Worm (Caenorhabditis elegans) whole organism, L4 larva: ENCODE data around the gene rhi-1.
A peak's percentile ranks its signal among the peaks of the same experiment; 100 is the strongest.

ENCODE experiments used
- D1046.2 ChIP-seq: fragments of 200-800 bp; sonication (Bioruptor generic); IDR thresholded peaks from 2 replicates; pipeline ENCODE4 v1.3.6; 2022; ENCODE audit warnings: missing genetic modification characterization, missing compliant biosample characterization
- F37D6.2 ChIP-seq: sonication (generic microtip); optimal IDR thresholded peaks from 2 replicates; lab custom pipeline; 2016; ENCODE audit warnings: mild to moderate bottlenecking, missing genetic modification characterization, missing compliant biosample characterization
- T20F7.1 ChIP-seq: fragments of 200-800 bp; sonication (Bioruptor generic); optimal IDR thresholded peaks from 2 replicates; lab custom pipeline; 2018; ENCODE audit warnings: mild to moderate bottlenecking, missing genetic modification characterization, missing compliant biosample characterization
- Y48G9A.11 ChIP-seq: fragments of 200-800 bp; sonication (Bioruptor generic); IDR thresholded peaks from 2 replicates; pipeline ENCODE4 v1.3.6; 2022; ENCODE audit warnings: missing genetic modification reagents, missing genetic modification characterization, missing compliant biosample characterization
- aha-1 ChIP-seq: fragments of 150-350 bp; peaks from one replicate; lab custom pipeline; 2014; ENCODE audit warnings: missing biosample characterization, missing genetic modification characterization
- ama-1 ChIP-seq: fragments of 150-350 bp; optimal IDR thresholded peaks from 2 replicates; lab custom pipeline; 2014; ENCODE audit warnings: inconsistent platforms, mixed read lengths
- ceh-44 ChIP-seq: fragments of 200-800 bp; sonication (Bioruptor generic); IDR thresholded peaks from 2 replicates; pipeline ENCODE4 v1.3.6; 2022; ENCODE audit warnings: missing genetic modification reagents, missing genetic modification characterization, missing compliant biosample characterization
- ceh-62 ChIP-seq: sonication (generic microtip); optimal IDR thresholded peaks from 2 replicates; lab custom pipeline; 2017; ENCODE audit warnings: missing biosample characterization, missing genetic modification characterization
- ceh-82 ChIP-seq: sonication (generic microtip); optimal IDR thresholded peaks from 2 replicates; lab custom pipeline; 2017; ENCODE audit warnings: missing biosample characterization, missing genetic modification characterization
- daf-19 ChIP-seq: fragments of 200-800 bp; sonication (Bioruptor generic); conservative IDR thresholded peaks from 2 replicates; pipeline ENCODE4 v1.3.6; 2022; ENCODE audit warnings: missing genetic modification characterization, missing compliant biosample characterization
- daf-8 ChIP-seq: fragments of 200-800 bp; sonication (Bioruptor generic); IDR thresholded peaks from 2 replicates; pipeline ENCODE4 v1.3.6; 2022; ENCODE audit warnings: missing genetic modification characterization, missing compliant biosample characterization
- dmd-6 ChIP-seq: fragments of 200-800 bp; sonication (Bioruptor generic); IDR thresholded peaks from 2 replicates; pipeline ENCODE4 v1.3.6; 2022; ENCODE audit warnings: missing genetic modification reagents, missing genetic modification characterization, missing compliant biosample characterization
- dmd-9 ChIP-seq: fragments of 200-800 bp; sonication (Bioruptor generic); IDR thresholded peaks from 2 replicates; pipeline ENCODE4 v1.3.6; 2022; ENCODE audit warnings: missing genetic modification reagents, missing genetic modification characterization, missing compliant biosample characterization
- dpl-1 ChIP-seq: fragments of 150-350 bp; optimal IDR thresholded peaks from 2 replicates; lab custom pipeline; 2014; ENCODE audit warnings: missing biosample characterization, missing genetic modification reagents, missing genetic modification characterization
- dve-1 ChIP-seq: sonication (generic microtip); optimal IDR thresholded peaks from 2 replicates; lab custom pipeline; 2017; ENCODE audit warnings: antibody characterized with exemption, mild to moderate bottlenecking, missing genetic modification characterization, missing compliant biosample characterization; ENCODE audit not compliant: insufficient read depth
- fkh-10 ChIP-seq: fragments of 150-350 bp; optimal IDR thresholded peaks from 2 replicates; lab custom pipeline; 2014; ENCODE audit warnings: missing biosample characterization, missing genetic modification reagents, missing genetic modification characterization
- gei-8 ChIP-seq: fragments of 200-800 bp; sonication (Bioruptor generic); optimal IDR thresholded peaks from 2 replicates; lab custom pipeline; 2018; ENCODE audit warnings: mild to moderate bottlenecking, missing genetic modification characterization, missing compliant biosample characterization
- hlh-30 ChIP-seq: sonication (generic microtip); optimal IDR thresholded peaks from 2 replicates; lab custom pipeline; 2017; ENCODE audit warnings: antibody characterized with exemption, mild to moderate bottlenecking, missing genetic modification characterization, missing compliant biosample characterization; ENCODE audit not compliant: insufficient read depth
- lim-7 ChIP-seq: fragments of 200-800 bp; sonication (Bioruptor generic); IDR thresholded peaks from 2 replicates; pipeline ENCODE4 v1.3.6; 2022; ENCODE audit warnings: missing genetic modification characterization, missing compliant biosample characterization
- lin-15B ChIP-seq: fragments of 150-350 bp; sonication (generic microtip); optimal IDR thresholded peaks from 3 replicates; lab custom pipeline; 2014; ENCODE audit warnings: missing biosample characterization, missing genetic modification characterization
- lin-29 ChIP-seq: fragments of 200-800 bp; sonication (Bioruptor generic); IDR thresholded peaks from 2 replicates; pipeline ENCODE4 v1.3.6; 2022; ENCODE audit warnings: missing genetic modification reagents, missing genetic modification characterization, missing compliant biosample characterization
- lir-3 ChIP-seq: sonication (generic microtip); optimal IDR thresholded peaks from 2 replicates; lab custom pipeline; 2016; ENCODE audit warnings: mild to moderate bottlenecking, missing genetic modification characterization, missing compliant biosample characterization
- madf-5 ChIP-seq, 2 experiments: fragments of 200-800 bp; sonication (Bioruptor generic); IDR thresholded peaks; 2 replicates each; pipeline ENCODE4 v1.3.6; 2022; ENCODE audit warnings: missing compliant biosample characterization in 2 of 2, missing genetic modification characterization in 2 of 2
- madf-9 ChIP-seq: fragments of 200-800 bp; sonication (Bioruptor generic); conservative IDR thresholded peaks from 2 replicates; pipeline ENCODE4 v1.3.6; 2022; ENCODE audit warnings: missing genetic modification reagents, missing genetic modification characterization, missing compliant biosample characterization
- mdl-1 ChIP-seq, 2 experiments: fragments of 150-350 bp in 1 of 2; sonication (generic microtip) in 1 of 2; optimal IDR thresholded peaks; 2 replicates each; lab custom pipeline; 2014 to 2017; ENCODE audit warnings: missing biosample characterization in 2 of 2, missing genetic modification characterization in 2 of 2
- mdt-29 ChIP-seq: fragments of 200-800 bp; sonication (Bioruptor generic); IDR thresholded peaks from 2 replicates; pipeline ENCODE4 v1.3.6; 2022; ENCODE audit warnings: missing genetic modification reagents, missing genetic modification characterization, missing compliant biosample characterization
- mes-2 ChIP-seq: sonication (generic microtip); optimal IDR thresholded peaks from 2 replicates; lab custom pipeline; 2016; ENCODE audit warnings: missing genotype, mild to moderate bottlenecking, missing genetic modification characterization, missing compliant biosample characterization; ENCODE audit not compliant: poor library complexity, severe bottlenecking
- mxl-3 ChIP-seq: fragments of 200-800 bp; sonication (Bioruptor generic); optimal IDR thresholded peaks from 2 replicates; lab custom pipeline; 2018; ENCODE audit warnings: mild to moderate bottlenecking, missing genetic modification characterization, missing compliant biosample characterization
- nhr-10 ChIP-seq: fragments of 150-350 bp; optimal IDR thresholded peaks from 2 replicates; lab custom pipeline; 2014; ENCODE audit warnings: missing biosample characterization, missing genetic modification characterization
- nhr-102 ChIP-seq: sonication (generic microtip); optimal IDR thresholded peaks from 2 replicates; lab custom pipeline; 2016; ENCODE audit warnings: mild to moderate bottlenecking, missing genetic modification characterization, moderate library complexity, missing compliant biosample characterization
- nhr-11 ChIP-seq: fragments of 150-350 bp; optimal IDR thresholded peaks from 2 replicates; lab custom pipeline; 2014; ENCODE audit warnings: missing biosample characterization, missing genetic modification characterization
- nhr-237 ChIP-seq: sonication (generic microtip); optimal IDR thresholded peaks from 2 replicates; lab custom pipeline; 2017; ENCODE audit warnings: missing biosample characterization, missing genetic modification characterization
- nhr-25 ChIP-seq: sonication (generic microtip); optimal IDR thresholded peaks from 2 replicates; lab custom pipeline; 2017; ENCODE audit warnings: missing genetic modification characterization, mild to moderate bottlenecking, missing compliant biosample characterization, antibody characterized with exemption, moderate library complexity, borderline replicate concordance; ENCODE audit not compliant: insufficient read depth
- nhr-76 ChIP-seq: fragments of 150-350 bp; optimal IDR thresholded peaks from 2 replicates; lab custom pipeline; 2014; ENCODE audit warnings: missing biosample characterization, missing genetic modification characterization
- pha-4 ChIP-seq, 2 experiments: fragments of 150-350 bp in 1 of 2; fragments of 200-800 bp in 1 of 2; sonication (Bioruptor generic) in 1 of 2; IDR thresholded peaks in 1 of 2; optimal IDR thresholded peaks in 1 of 2; 2 replicates each; pipeline versions ENCODE4 v1.3.6 to Lab custom; 2014 to 2022; ENCODE audit warnings: missing genetic modification characterization in 2 of 2, missing genetic modification reagents in 2 of 2, missing biosample characterization in 1 of 2, missing compliant biosample characterization in 1 of 2
- rbr-2 ChIP-seq: sonication (generic microtip); optimal IDR thresholded peaks from 2 replicates; lab custom pipeline; 2016; ENCODE audit warnings: missing genotype, missing genetic modification characterization, missing compliant biosample characterization
- set-16 ChIP-seq: fragments of 200-800 bp; sonication (Bioruptor generic); IDR thresholded peaks from 2 replicates; pipeline ENCODE4 v1.3.6; 2022; ENCODE audit warnings: missing genetic modification reagents, missing genetic modification characterization, missing compliant biosample characterization
- snpc-1.2 ChIP-seq: fragments of 200-800 bp; sonication (Bioruptor generic); IDR thresholded peaks from 2 replicates; pipeline ENCODE4 v1.3.6; 2022; ENCODE audit warnings: missing genetic modification reagents, missing genetic modification characterization, missing compliant biosample characterization
- spr-1 ChIP-seq: sonication (generic microtip); optimal IDR thresholded peaks from 2 replicates; lab custom pipeline; 2016; ENCODE audit warnings: mild to moderate bottlenecking, missing genetic modification characterization, missing compliant biosample characterization
- tag-97 ChIP-seq: fragments of 200-800 bp; sonication (Bioruptor generic); IDR thresholded peaks from 2 replicates; pipeline ENCODE4 v1.3.6; 2022; ENCODE audit warnings: missing genetic modification characterization, missing compliant biosample characterization
- tra-1 ChIP-seq: fragments of 200-800 bp; sonication (Bioruptor generic); IDR thresholded peaks from 2 replicates; pipeline ENCODE4 v1.3.6; 2022; ENCODE audit warnings: missing genetic modification reagents, missing genetic modification characterization, missing compliant biosample characterization
- unc-130 ChIP-seq: sonication (generic microtip); optimal IDR thresholded peaks from 2 replicates; lab custom pipeline; 2016; ENCODE audit warnings: missing genetic modification reagents, missing genetic modification characterization, missing compliant biosample characterization
- zfp-2 ChIP-seq: sonication (generic microtip); optimal IDR thresholded peaks from 2 replicates; lab custom pipeline; 2016; ENCODE audit warnings: mild to moderate bottlenecking, missing genetic modification characterization, missing compliant biosample characterization
- zfp-3 ChIP-seq: fragments of 200-800 bp; sonication (Bioruptor generic); conservative IDR thresholded peaks from 2 replicates; pipeline ENCODE4 v1.3.6; 2022; ENCODE audit warnings: missing genetic modification reagents, missing genetic modification characterization, missing compliant biosample characterization
- zip-11 ChIP-seq: fragments of 200-800 bp; sonication (Bioruptor generic); IDR thresholded peaks from 2 replicates; pipeline ENCODE4 v1.3.6; 2022; ENCODE audit warnings: missing genetic modification characterization, missing compliant biosample characterization

The rhi-1 gene

DNA sequence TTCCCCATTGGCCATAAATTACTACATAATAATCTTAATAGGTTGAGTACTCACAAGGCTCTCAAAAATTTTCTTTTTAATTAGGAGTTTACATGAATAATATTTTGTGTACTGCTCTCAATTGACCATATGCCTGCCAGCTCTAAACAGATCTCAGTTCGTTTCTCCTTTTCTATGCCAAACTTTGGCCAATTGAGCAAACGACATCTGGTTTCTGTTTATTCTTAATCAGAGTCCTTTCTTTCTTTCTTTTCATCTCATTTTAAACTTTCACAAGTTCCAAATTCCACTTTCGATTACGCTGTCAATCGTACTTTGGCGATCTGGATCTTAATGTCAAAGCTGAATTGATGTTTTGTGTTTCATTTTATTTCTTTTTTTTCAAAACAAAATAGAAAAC is 43.9 kb upstream of the rhi-1 start:
- no peak for TF ChIP-seq F37D6.2 (tag; lab: Kevin White, UChicago)
- TF ChIP-seq, all 104 proteins: peak for 0

DNA sequence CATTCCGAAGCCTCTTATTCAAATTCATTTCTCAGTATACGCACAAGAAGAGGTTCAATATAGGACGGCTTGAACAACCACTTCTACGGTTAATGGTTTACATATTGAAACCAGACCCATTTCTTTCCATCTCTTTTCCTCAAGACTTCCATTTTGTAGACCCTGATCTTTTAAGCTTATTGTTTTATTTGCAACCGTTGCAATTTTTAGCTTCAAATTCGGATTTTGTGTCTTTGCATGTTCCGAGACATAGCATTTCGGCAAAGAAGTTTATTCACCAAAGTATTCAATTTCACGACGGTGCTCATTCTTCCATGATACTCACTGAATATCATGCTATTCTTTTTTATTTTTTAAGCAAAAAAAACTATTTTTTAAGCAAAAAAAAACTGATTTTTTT is 42.1 kb upstream of the rhi-1 start, which contains the start of gene nmur-3:
Gene nmur-3, plus strand, starts transcription at position 301 of the 400 bp plus-strand sequence.
- TF ChIP-seq nhr-25 (tag; lab: Kevin White, UChicago), result no peak
- TF ChIP-seq aha-1 (tag; lab: Kevin White, UChicago), result peak; percentile 31
- TF ChIP-seq, all 104 proteins: peak for 1

DNA sequence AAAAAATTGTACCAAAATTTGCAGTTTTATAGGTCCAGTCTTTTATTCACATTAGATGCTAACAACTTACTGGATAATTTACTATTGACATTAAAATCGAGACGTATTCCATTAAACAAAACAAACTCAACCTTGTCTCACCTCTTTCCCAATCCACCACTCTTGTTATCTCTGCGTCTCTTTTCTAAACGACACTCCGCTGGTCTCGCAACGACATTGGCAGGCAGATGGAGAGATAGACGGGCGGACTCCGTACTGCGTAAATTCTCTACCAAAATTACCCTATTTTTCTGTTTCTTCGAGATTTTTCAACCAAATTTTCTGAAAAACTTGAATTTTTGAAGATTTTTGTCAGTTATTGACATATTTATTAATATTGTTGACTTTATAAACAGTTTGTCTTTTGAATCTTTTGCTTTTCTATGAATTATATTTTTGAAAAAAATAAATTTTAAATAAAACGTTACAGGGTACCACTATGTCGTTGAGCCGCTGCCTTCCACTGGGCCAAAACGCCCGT is 39.0 kb upstream of the rhi-1 start, which contains the start of gene asb-2:
Gene asb-2, plus strand, starts transcription at position 470 of the 520 bp plus-strand sequence.
- TF ChIP-seq T20F7.1 (GFP tag; lab: Kevin White, UChicago) (peak; percentile 99), gei-8 (no peak), F37D6.2 (tag; lab: Kevin White, UChicago) (peak; percentile 44), nhr-76 (tag; lab: Kevin White, UChicago) (no peak), D1046.2 (GFP tag; lab: Robert Waterston, UW) (no peak), madf-5 (GFP tag; IDR thresholded peaks at IDR 0.05; lab: Robert Waterston, UW) (no peak), dpl-1 (peak; percentile 76), aha-1 (tag; lab: Kevin White, UChicago) (peak; percentile 92), fkh-10 (GFP tag; lab: Kevin White, UChicago) (peak; percentile 12), tra-1 (GFP tag; lab: Robert Waterston, UW) (peak; percentile 34; the same call in 1 of the 2 replicates), nhr-10 (no peak), lin-29 (GFP tag; lab: Robert Waterston, UW) (no peak), nhr-237 (no peak), mdl-1 (tag; optimal IDR thresholded peaks at IDR 0.05; lab: Kevin White, UChicago) (peak in 1 of 2 experiments; percentile 74), unc-130 (GFP tag; lab: Kevin White, UChicago) (no peak), hlh-30 (tag; lab: Kevin White, UChicago) (peak; percentile 86), Y48G9A.11 (GFP tag; lab: Robert Waterston, UW) (no peak), lin-15B (tag; lab: Kevin White, UChicago) (no peak), zip-11 (GFP tag; lab: Robert Waterston, UW) (no peak), zfp-2 (no peak), ceh-62 (tag; lab: Kevin White, UChicago) (no peak), tag-97 (GFP tag; lab: Robert Waterston, UW) (no peak), madf-9 (GFP tag; lab: Robert Waterston, UW) (0 out of 2 replicates have a peak, but pooled peaks have one; percentile 27), lim-7 (no peak), pha-4 (GFP tag; IDR thresholded peaks at IDR 0.05; lab: Robert Waterston, UW) (no peak), pha-4 (tag; optimal IDR thresholded peaks at IDR 0.05; lab: Kevin White, UChicago) (peak; percentile 96), lir-3 (tag; lab: Kevin White, UChicago) (no peak), mxl-3 (GFP tag; lab: Kevin White, UChicago) (peak; percentile 72), dmd-6 (peak; percentile 72; the same call in 1 of the 2 replicates), mdt-29 (GFP tag; lab: Robert Waterston, UW) (no peak), nhr-11 (tag; lab: Kevin White, UChicago) (peak; percentile 91), dve-1 (tag; lab: Kevin White, UChicago) (peak; percentile 91), daf-19 (no peak), set-16 (no peak), rbr-2 (tag; lab: Kevin White, UChicago) (peak; percentile 77), zfp-3 (GFP tag; lab: Robert Waterston, UW) (no peak), nhr-102 (tag; lab: Kevin White, UChicago) (peak; percentile 66), daf-8 (no peak), dmd-9 (GFP tag; lab: Robert Waterston, UW) (no peak), spr-1 (tag; lab: Kevin White, UChicago) (no peak), ceh-44 (GFP tag; lab: Robert Waterston, UW) (peak; percentile 69; the same call in 1 of the 2 replicates), ama-1 (lab: Kevin White, UChicago) (no peak), snpc-1.2 (GFP tag; lab: Robert Waterston, UW) (no peak), ceh-82 (tag; lab: Kevin White, UChicago) (no peak), mes-2 (tag; lab: Kevin White, UChicago) (peak; percentile 88)
